Worm (Caenorhabditis elegans): ENCODE data around the gene lgc-40.

ce11 chrX:2342859-2343258 is 17.0 kb upstream of the lgc-40 start, which contains the start of gene nlp-23:
- TF ChIP-seq nhr-237 (tag; optimal IDR thresholded peaks at IDR 0.05) = no peak
- TF ChIP-seq pqm-1 (tag; optimal IDR thresholded peaks at IDR 0.05) = no peak
- TF ChIP-seq lin-15B (tag; optimal IDR thresholded peaks at IDR 0.05) = no peak
- no peak for TF ChIP-seq egl-27 (tag; optimal IDR thresholded peaks at IDR 0.05)
- TF ChIP-seq ztf-11 (tag; optimal IDR thresholded peaks at IDR 0.05) = no peak
- TF ChIP-seq nhr-12 (tag; optimal IDR thresholded peaks at IDR 0.05) = no peak

Data from whole organism, L3 larva.